Worm (Caenorhabditis elegans) whole organism, L2 larva: ENCODE data around the gene sri-39.

Experiments used
- R02D3.7 ChIP-seq: fragments of 150-350 bp; optimal IDR thresholded peaks from 2 replicates; lab custom pipeline; 2014; ENCODE audit warnings: missing biosample characterization, missing genetic modification characterization
- ceh-16 ChIP-seq: fragments of 150-350 bp; optimal IDR thresholded peaks from 2 replicates; lab custom pipeline; 2014; ENCODE audit warnings: missing biosample characterization, missing genetic modification characterization
- lsy-2 ChIP-seq, 2 experiments: fragments of 150-350 bp in 1 of 2; sonication (generic microtip) in 1 of 2; optimal IDR thresholded peaks; 2 replicates each; lab custom pipeline; 2014 to 2017; ENCODE audit warnings: missing biosample characterization in 2 of 2, missing genetic modification characterization in 2 of 2
- mab-5 ChIP-seq: fragments of 150-350 bp; optimal IDR thresholded peaks from 2 replicates; lab custom pipeline; 2014; ENCODE audit warnings: missing biosample characterization, missing genetic modification characterization
- mdl-1 ChIP-seq, 2 experiments: fragments of 150-350 bp in 1 of 2; sonication (generic microtip) in 1 of 2; optimal IDR thresholded peaks; 2 replicates each; lab custom pipeline; 2017; ENCODE audit warnings: missing biosample characterization in 2 of 2, missing genetic modification characterization in 2 of 2
- nhr-11 ChIP-seq: fragments of 150-350 bp; optimal IDR thresholded peaks from 2 replicates; lab custom pipeline; 2014; ENCODE audit warnings: missing biosample characterization, missing genetic modification characterization
- nhr-6 ChIP-seq: fragments of 150-350 bp; optimal IDR thresholded peaks from 2 replicates; lab custom pipeline; 2014; ENCODE audit warnings: missing biosample characterization, missing genetic modification characterization
- nhr-77 ChIP-seq: fragments of 150-350 bp; optimal IDR thresholded peaks from 2 replicates; lab custom pipeline; 2014; ENCODE audit warnings: missing biosample characterization, missing genetic modification characterization
- skn-1 ChIP-seq: sonication (generic microtip); optimal IDR thresholded peaks from 2 replicates; lab custom pipeline; 2017; ENCODE audit warnings: missing biosample characterization, missing genetic modification characterization
- snpc-4 ChIP-seq: fragments of 150-350 bp; optimal IDR thresholded peaks from 2 replicates; lab custom pipeline; 2014; ENCODE audit warnings: missing biosample characterization, missing genetic modification characterization
- unc-62 ChIP-seq: fragments of 150-350 bp; optimal IDR thresholded peaks from 2 replicates; lab custom pipeline; 2014; ENCODE audit warnings: missing biosample characterization, missing genetic modification reagents, missing genetic modification characterization
- ztf-11 ChIP-seq: sonication (generic microtip); optimal IDR thresholded peaks from 2 replicates; lab custom pipeline; 2017; ENCODE audit warnings: missing biosample characterization, missing genetic modification characterization

DNA sequence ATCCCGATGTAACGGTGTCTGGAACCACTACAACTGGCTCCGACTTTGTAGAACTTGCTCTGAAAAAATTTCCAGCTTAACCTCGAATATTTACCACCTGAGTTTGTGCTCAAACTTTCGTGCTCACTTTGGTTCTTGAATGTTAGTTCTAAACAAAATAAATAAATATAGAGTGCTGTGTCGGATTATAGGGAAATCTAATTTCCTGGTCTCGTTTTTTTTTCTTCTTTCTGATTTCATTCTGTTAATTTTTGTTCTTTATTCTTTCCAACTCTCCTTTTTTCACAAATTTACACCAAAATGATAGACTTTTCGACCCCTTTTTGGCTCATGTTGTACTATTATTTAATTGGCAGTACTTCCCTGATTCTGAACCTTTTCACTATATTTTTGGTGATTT is 42.0 kb downstream of the sri-39 start, which contains the start of gene sri-37:
- TF ChIP-seq lsy-2 (tag; optimal IDR thresholded peaks at IDR 0.05; lab: Kevin White, UChicago): no peak
- TF ChIP-seq snpc-4 (tag; lab: Kevin White, UChicago): no peak
- TF ChIP-seq mdl-1 (tag; optimal IDR thresholded peaks at IDR 0.05; lab: Kevin White, UChicago): no peak
- TF ChIP-seq mab-5 (tag; lab: Kevin White, UChicago): no peak
- TF ChIP-seq nhr-11 (tag; lab: Kevin White, UChicago): no peak
- no peak for TF ChIP-seq skn-1 (tag; lab: Kevin White, UChicago)
- no peak for TF ChIP-seq ztf-11 (tag; lab: Kevin White, UChicago)
- no peak for TF ChIP-seq ceh-16 (tag; lab: Kevin White, UChicago)
- TF ChIP-seq nhr-77 (tag; lab: Kevin White, UChicago): no peak
- no peak for TF ChIP-seq nhr-6 (tag; lab: Kevin White, UChicago)
- no peak for TF ChIP-seq R02D3.7 (tag; lab: Kevin White, UChicago)
- TF ChIP-seq unc-62 (GFP tag; lab: Kevin White, UChicago): no peak
